Fruit fly (Drosophila melanogaster) whole organism, embryonic: ENCODE data around the gene MBD-like.

Source experiments
- Antp ChIP-seq: fragments of 200-800 bp; sonication (Bioruptor generic); optimal IDR thresholded peaks from 3 replicates; lab custom pipeline; 2016; ENCODE audit warnings: missing biosample characterization, missing genetic modification characterization
- Asciz ChIP-seq: fragments of 200-800 bp; sonication (Bioruptor generic); optimal IDR thresholded peaks from 2 replicates; lab custom pipeline; 2017; ENCODE audit warnings: missing biosample characterization, mild to moderate bottlenecking, missing genetic modification characterization, missing genetic modification reagents
- B-H2 ChIP-seq: fragments of 200-800 bp; sonication (Bioruptor generic); optimal IDR thresholded peaks from 2 replicates; lab custom pipeline; 2018; ENCODE audit warnings: missing biosample characterization, mild to moderate bottlenecking, missing genetic modification characterization
- CG10321 ChIP-seq: fragments of 200-800 bp; sonication (Bioruptor generic); IDR thresholded peaks from 2 replicates; pipeline ENCODE4 v1.3.6; 2022; ENCODE audit warnings: missing biosample characterization, missing genetic modification characterization
- CG10462 ChIP-seq: fragments of 200-800 bp; sonication (Bioruptor generic); optimal IDR thresholded peaks from 2 replicates; lab custom pipeline; 2016; ENCODE audit warnings: missing biosample characterization, missing genetic modification characterization
- CG11696 ChIP-seq: fragments of 200-800 bp; sonication (Bioruptor generic); IDR thresholded peaks from 2 replicates; pipeline ENCODE4 v1.3.6; 2022; ENCODE audit warnings: missing biosample characterization, missing genetic modification characterization
- CG12744 ChIP-seq: fragments of 200-800 bp; sonication (Bioruptor generic); optimal IDR thresholded peaks from 2 replicates; lab custom pipeline; 2016; ENCODE audit warnings: missing biosample characterization, missing genetic modification characterization
- CG13287 ChIP-seq: fragments of 200-800 bp; sonication (Bioruptor generic); IDR thresholded peaks from 2 replicates; pipeline ENCODE4 v1.3.6; 2022; ENCODE audit warnings: missing biosample characterization, missing genetic modification characterization; ENCODE audit not compliant: partially characterized antibody
- CG13296 ChIP-seq: fragments of 200-800 bp; sonication (Bioruptor generic); optimal IDR thresholded peaks from 3 replicates; lab custom pipeline; 2018; ENCODE audit warnings: missing biosample characterization, mild to moderate bottlenecking, missing genetic modification characterization
- CG13894 ChIP-seq: fragments of 200-800 bp; sonication (Bioruptor generic); optimal IDR thresholded peaks from 3 replicates; lab custom pipeline; 2018; ENCODE audit warnings: missing biosample characterization, mild to moderate bottlenecking, missing genetic modification characterization, moderate library complexity
- CG14710 ChIP-seq: fragments of 200-800 bp; sonication (Bioruptor generic); optimal IDR thresholded peaks from 3 replicates; lab custom pipeline; 2019; ENCODE audit warnings: missing biosample characterization, mild to moderate bottlenecking, missing genetic modification characterization, moderate library complexity
- CG14860 ChIP-seq: fragments of 200-800 bp; sonication (Bioruptor generic); IDR thresholded peaks from 3 replicates; pipeline ENCODE4 v1.3.6; 2022; ENCODE audit warnings: missing biosample characterization, missing genetic modification characterization; ENCODE audit not compliant: partially characterized antibody
- CG15011 ChIP-seq: fragments of 200-800 bp; sonication (Bioruptor generic); optimal IDR thresholded peaks from 3 replicates; lab custom pipeline; 2018; ENCODE audit warnings: missing biosample characterization, mild to moderate bottlenecking, missing genetic modification characterization
- CG15479 ChIP-seq: fragments of 200-800 bp; sonication (Bioruptor generic); optimal IDR thresholded peaks from 3 replicates; lab custom pipeline; 2019; ENCODE audit warnings: missing biosample characterization, mild to moderate bottlenecking, missing genetic modification characterization, moderate library complexity
- CG1832 ChIP-seq: fragments of 200-800 bp; sonication (Bioruptor generic); optimal IDR thresholded peaks from 2 replicates; lab custom pipeline; 2017; ENCODE audit warnings: missing biosample characterization, mild to moderate bottlenecking, missing genetic modification characterization, inconsistent platforms
- CG18476 ChIP-seq: fragments of 200-800 bp; sonication (Bioruptor generic); optimal IDR thresholded peaks from 2 replicates; lab custom pipeline; 2016; ENCODE audit warnings: missing biosample characterization, mild to moderate bottlenecking, missing genetic modification characterization
- CG2712 ChIP-seq: fragments of 200-800 bp; optimal IDR thresholded peaks from 3 replicates; lab custom pipeline; 2019; ENCODE audit warnings: missing biosample characterization, mild to moderate bottlenecking, missing genetic modification characterization, moderate library complexity
- CG32532 ChIP-seq: fragments of 200-800 bp; sonication (Bioruptor generic); IDR thresholded peaks from 2 replicates; pipeline ENCODE4 v1.3.6; 2022; ENCODE audit warnings: missing biosample characterization, missing genetic modification characterization
- CG32772 ChIP-seq: fragments of 200-800 bp; sonication (Bioruptor generic); IDR thresholded peaks from 2 replicates; pipeline ENCODE4 v1.3.6; 2022; ENCODE audit warnings: missing biosample characterization, missing genetic modification characterization
- CG34376 ChIP-seq: fragments of 200-800 bp; sonication (Bioruptor generic); optimal IDR thresholded peaks from 2 replicates; lab custom pipeline; 2018; ENCODE audit warnings: missing biosample characterization, mild to moderate bottlenecking, missing genetic modification characterization
- CG43689 ChIP-seq: fragments of 200-800 bp; sonication (Bioruptor generic); IDR thresholded peaks from 2 replicates; pipeline ENCODE4 v1.3.6; 2022; ENCODE audit warnings: missing biosample characterization, missing genetic modification characterization
- CG4404 ChIP-seq: fragments of 200-800 bp; sonication (Bioruptor generic); IDR thresholded peaks from 2 replicates; pipeline ENCODE4 v1.3.6; 2022; ENCODE audit warnings: missing biosample characterization, missing genetic modification characterization
- D19B ChIP-seq: fragments of 200-800 bp; sonication (Bioruptor generic); optimal IDR thresholded peaks from 2 replicates; lab custom pipeline; 2017; ENCODE audit warnings: missing biosample characterization, mild to moderate bottlenecking, missing genetic modification characterization
- E2f2 ChIP-seq: fragments of 200-800 bp; sonication (Bioruptor generic); IDR thresholded peaks from 2 replicates; pipeline ENCODE4 v1.3.6; 2022; ENCODE audit warnings: missing biosample characterization, missing genetic modification characterization
- GATAe ChIP-seq: fragments of 200-800 bp; sonication (Bioruptor generic); conservative IDR thresholded peaks from 2 replicates; pipeline ENCODE4 v1.3.6; 2022; ENCODE audit warnings: missing biosample characterization, missing genetic modification characterization
- Hand ChIP-seq: fragments of 200-800 bp; sonication (Bioruptor generic); optimal IDR thresholded peaks from 2 replicates; lab custom pipeline; 2017; ENCODE audit warnings: mild to moderate bottlenecking, missing biosample characterization, missing genetic modification reagents, missing genetic modification characterization
- HmgD ChIP-seq: fragments of 200-800 bp; sonication (Bioruptor generic); optimal IDR thresholded peaks from 3 replicates; lab custom pipeline; 2016; ENCODE audit warnings: missing biosample characterization, missing genetic modification characterization
- Hr3 ChIP-seq: fragments of 200-800 bp; sonication (Bioruptor generic); optimal IDR thresholded peaks from 3 replicates; lab custom pipeline; 2016; ENCODE audit warnings: missing biosample characterization, missing genetic modification characterization
- Usf ChIP-seq: fragments of 200-800 bp; sonication (Bioruptor generic); optimal IDR thresholded peaks from 2 replicates; lab custom pipeline; 2017; ENCODE audit warnings: missing genotype, missing biosample characterization, missing genetic modification characterization
- Xrp1 ChIP-seq: fragments of 200-800 bp; sonication (Bioruptor generic); IDR thresholded peaks from 2 replicates; pipeline ENCODE4 v1.3.6; 2022; ENCODE audit warnings: missing biosample characterization, missing genetic modification characterization
- ac ChIP-seq: fragments of 200-800 bp; sonication (Bioruptor generic); optimal IDR thresholded peaks from 3 replicates; lab custom pipeline; 2017; ENCODE audit warnings: missing biosample characterization, mild to moderate bottlenecking, missing genetic modification characterization
- al ChIP-seq: fragments of 200-800 bp; sonication (Bioruptor generic); IDR thresholded peaks from 2 replicates; pipeline ENCODE4 v1.3.6; 2022; ENCODE audit warnings: missing biosample characterization, missing genetic modification characterization
- bbx ChIP-seq: fragments of 200-800 bp; sonication (Bioruptor generic); IDR thresholded peaks from 2 replicates; pipeline ENCODE4 v1.3.6; 2022; ENCODE audit warnings: missing biosample characterization, missing genetic modification characterization; ENCODE audit not compliant: partially characterized antibody
- cwo ChIP-seq: fragments of 200-800 bp; sonication (Bioruptor generic); optimal IDR thresholded peaks from 3 replicates; lab custom pipeline; 2017; ENCODE audit warnings: missing biosample characterization, missing genetic modification characterization, mild to moderate bottlenecking, moderate library complexity, missing genetic modification reagents
- danr ChIP-seq: fragments of 200-800 bp; sonication (Bioruptor generic); IDR thresholded peaks from 2 replicates; pipeline ENCODE4 v1.3.6; 2022; ENCODE audit warnings: missing biosample characterization, missing genetic modification characterization
- dati ChIP-seq: fragments of 200-800 bp; sonication (Bioruptor generic); IDR thresholded peaks from 2 replicates; pipeline ENCODE4 v1.3.6; 2022; ENCODE audit warnings: missing biosample characterization, missing genetic modification characterization
- dpn ChIP-seq, 2 experiments: fragments of 200-800 bp; sonication (Bioruptor generic); optimal IDR thresholded peaks; 3 replicates each; lab custom pipeline; 2016; ENCODE audit warnings: missing biosample characterization in 2 of 2, missing genetic modification characterization in 2 of 2
- eve ChIP-seq, 2 experiments: fragments of >200 bp; optimal IDR thresholded peaks; 2 replicates each; lab custom pipeline; 2017; ENCODE audit warnings: missing biosample characterization in 2 of 2, missing genetic modification characterization in 2 of 2
- ewg ChIP-seq: fragments of 200-800 bp; sonication (Bioruptor generic); optimal IDR thresholded peaks from 3 replicates; lab custom pipeline; 2017; ENCODE audit warnings: mild to moderate bottlenecking, missing biosample characterization, missing genetic modification reagents, missing genetic modification characterization
- fd3F ChIP-seq: fragments of 200-800 bp; sonication (Bioruptor generic); optimal IDR thresholded peaks from 2 replicates; lab custom pipeline; 2018; ENCODE audit warnings: missing biosample characterization, mild to moderate bottlenecking, missing genetic modification characterization, moderate library complexity
- gt ChIP-seq: fragments of 200-800 bp; sonication (Bioruptor generic); IDR thresholded peaks from 2 replicates; pipeline ENCODE4 v1.3.6; 2022; ENCODE audit warnings: missing biosample characterization, missing genetic modification characterization
- inv ChIP-seq: fragments of 200-800 bp; sonication (Bioruptor generic); IDR thresholded peaks from 2 replicates; pipeline ENCODE4 v1.3.6; 2022; ENCODE audit warnings: missing biosample characterization, missing genetic modification characterization; ENCODE audit not compliant: partially characterized antibody
- jing ChIP-seq: fragments of 200-800 bp; sonication (Bioruptor generic); optimal IDR thresholded peaks from 2 replicates; lab custom pipeline; 2018; ENCODE audit warnings: missing biosample characterization, mild to moderate bottlenecking, missing genetic modification characterization
- mirr ChIP-seq: fragments of 200-800 bp; sonication (Bioruptor generic); optimal IDR thresholded peaks from 3 replicates; lab custom pipeline; 2018; ENCODE audit warnings: missing biosample characterization, mild to moderate bottlenecking, missing genetic modification characterization
- sima ChIP-seq: fragments of 200-800 bp; sonication (Bioruptor generic); optimal IDR thresholded peaks from 2 replicates; lab custom pipeline; 2016; ENCODE audit warnings: missing biosample characterization, missing genetic modification characterization
- sisA ChIP-seq: fragments of 200-800 bp; sonication (Bioruptor generic); IDR thresholded peaks from 2 replicates; pipeline ENCODE4 v1.3.6; 2022; ENCODE audit warnings: missing biosample characterization, missing genetic modification characterization
- slp2 ChIP-seq: fragments of 200-800 bp; sonication (Bioruptor generic); optimal IDR thresholded peaks from 2 replicates; lab custom pipeline; 2016; ENCODE audit warnings: missing biosample characterization, missing genetic modification characterization
- tx ChIP-seq: fragments of 200-800 bp; sonication (Bioruptor generic); optimal IDR thresholded peaks from 2 replicates; lab custom pipeline; 2016; ENCODE audit warnings: missing biosample characterization, missing genetic modification characterization
- vfl ChIP-seq: fragments of 200-800 bp; sonication (Bioruptor generic); optimal IDR thresholded peaks from 2 replicates; lab custom pipeline; 2016; ENCODE audit warnings: missing biosample characterization, missing genetic modification characterization
- zfh1 ChIP-seq: fragments of 200-800 bp; sonication (Bioruptor generic); IDR thresholded peaks from 3 replicates; pipeline ENCODE4 v1.3.6; 2022; ENCODE audit warnings: missing biosample characterization, missing genetic modification characterization

The MBD-like gene

DNA sequence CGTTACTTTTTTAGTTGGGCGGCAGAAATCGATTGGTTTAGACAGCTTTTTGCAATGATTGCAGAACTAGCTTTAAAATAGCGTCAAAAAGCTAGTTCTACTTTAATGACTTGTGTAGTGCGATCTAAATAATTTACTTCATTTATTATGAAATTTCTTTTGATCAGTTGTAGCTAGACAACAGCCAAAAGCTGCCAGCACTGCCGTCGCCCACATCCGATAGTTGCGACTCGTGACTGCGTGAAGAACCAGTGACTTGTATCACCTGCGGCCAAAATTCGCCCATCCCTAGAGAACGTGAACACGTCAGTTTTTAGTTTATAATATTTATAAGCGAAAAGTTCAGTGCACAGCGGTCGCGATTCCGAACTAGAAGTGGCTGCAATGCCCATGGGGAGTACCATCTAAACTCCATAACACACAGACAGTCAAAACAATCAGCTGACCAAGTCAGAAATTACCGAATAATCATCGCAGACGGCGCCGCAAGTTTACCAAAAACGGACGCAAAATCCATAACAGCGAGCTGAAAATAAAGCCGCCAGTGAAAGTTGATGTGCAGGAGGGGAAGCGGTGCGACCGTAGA is 27.2 kb downstream of the MBD-like start, which contains the start of gene P58IPK (continued):
- TF ChIP-seq sisA (peak; percentile 64), CG34376 (GFP tag; lab: Kevin White, UChicago) (peak; percentile 57), CG13287 (GFP tag; lab: Robert Waterston, UW) (peak; percentile 97), danr (no peak), bbx (peak; percentile 95), Xrp1 (GFP tag; lab: Robert Waterston, UW) (peak; percentile 64), B-H2 (peak; percentile 48), sima (GFP tag; lab: Kevin White, UChicago) (no peak), Hand (GFP tag; lab: Kevin White, UChicago) (no peak), fd3F (GFP tag; lab: Kevin White, UChicago) (no peak), gt (GFP tag; lab: Robert Waterston, UW) (no peak), vfl (peak; percentile 65), CG18476 (GFP tag; lab: Kevin White, UChicago) (peak; percentile 44), cwo (GFP tag; lab: Kevin White, UChicago) (no peak), Asciz (GFP tag; lab: Kevin White, UChicago) (no peak), Usf (GFP tag; lab: Kevin White, UChicago) (peak; percentile 17), dpn (GFP tag; optimal IDR thresholded peaks at IDR 0.05; lab: Kevin White, UChicago) (peak; percentile 75 to 79), Hr3 (GFP tag; lab: Kevin White, UChicago) (peak; percentile 46), CG1832 (GFP tag; lab: Kevin White, UChicago) (no peak), CG14860 (GFP tag; lab: Robert Waterston, UW) (peak; percentile 88), ac (no peak), CG12744 (GFP tag; lab: Kevin White, UChicago) (peak; percentile 72), tx (peak; percentile 71), ewg (GFP tag; lab: Kevin White, UChicago) (peak; percentile 19), CG13296 (GFP tag; lab: Kevin White, UChicago) (peak; percentile 28), eve (GFP tag; optimal IDR thresholded peaks at IDR 0.05; lab: Kevin White, UChicago) (no peak), CG10321 (GFP tag; lab: Robert Waterston, UW) (no peak), GATAe (GFP tag; lab: Robert Waterston, UW) (no peak), dati (GFP tag; lab: Robert Waterston, UW) (no peak), CG15479 (GFP tag; lab: Kevin White, UChicago) (no peak), CG14710 (tag; lab: Kevin White, UChicago) (peak; percentile 73), CG32772 (GFP tag; lab: Robert Waterston, UW) (0 out of 2 replicates have a peak, but pooled peaks have one; percentile 13), CG32532 (peak; percentile 76), E2f2 (GFP tag; lab: Robert Waterston, UW) (peak; percentile 80), Antp (peak; percentile 77), HmgD (GFP tag; lab: Kevin White, UChicago) (peak; percentile 62), D19B (GFP tag; lab: Kevin White, UChicago) (no peak), CG15011 (GFP tag; lab: Kevin White, UChicago) (no peak), CG11696 (GFP tag; lab: Robert Waterston, UW) (no peak), jing (no peak), slp2 (GFP tag; lab: Kevin White, UChicago) (peak; percentile 52), al (GFP tag; lab: Robert Waterston, UW) (peak; percentile 52), CG2712 (peak; percentile 66), inv (GFP tag; lab: Robert Waterston, UW) (peak; percentile 96), CG4404 (peak; percentile 50; the same call in 1 of the 2 replicates), CG43689 (no peak), CG13894 (peak; percentile 77), zfh1 (GFP tag; lab: Robert Waterston, UW) (peak; percentile 75; the same call in 2 of the 3 replicates), CG10462 (GFP tag; lab: Kevin White, UChicago) (peak; percentile 34), mirr (GFP tag; lab: Kevin White, UChicago) (peak; percentile 0)
